Worm (Caenorhabditis elegans) whole organism, mixed stage, embryonic: ENCODE results near the gene hhat-1.

Source experiments
- blmp-1 ChIP-seq: fragments of 150-350 bp; optimal IDR thresholded peaks from 2 replicates; lab custom pipeline; 2014; ENCODE audit warnings: missing biosample characterization, missing genetic modification characterization
- ceh-39 ChIP-seq: fragments of 150-350 bp; optimal IDR thresholded peaks from 2 replicates; lab custom pipeline; 2014; ENCODE audit warnings: missing biosample characterization, missing genetic modification characterization
- ceh-43 ChIP-seq: fragments of 200-800 bp; sonication (Bioruptor generic); optimal IDR thresholded peaks from 2 replicates; lab custom pipeline; 2018; ENCODE audit warnings: mild to moderate bottlenecking, missing genetic modification characterization, moderate library complexity, missing compliant biosample characterization
- mab-5 ChIP-seq: fragments of 150-350 bp; optimal IDR thresholded peaks from 2 replicates; lab custom pipeline; 2014; ENCODE audit warnings: missing biosample characterization, missing genetic modification characterization
- mep-1 ChIP-seq: fragments of 150-350 bp; optimal IDR thresholded peaks from 2 replicates; lab custom pipeline; 2017; ENCODE audit warnings: missing biosample characterization, missing genetic modification reagents, missing genetic modification characterization, inconsistent platforms
- nhr-76 ChIP-seq: sonication (generic microtip); optimal IDR thresholded peaks from 2 replicates; lab custom pipeline; 2017; ENCODE audit warnings: missing biosample characterization, missing genetic modification characterization
- pha-4 ChIP-seq: fragments of 150-350 bp; optimal IDR thresholded peaks from 2 replicates; lab custom pipeline; 2018; ENCODE audit warnings: missing biosample characterization, missing genetic modification reagents, missing genetic modification characterization
- snpc-4 ChIP-seq: fragments of 150-350 bp; optimal IDR thresholded peaks from 2 replicates; lab custom pipeline; 2014; ENCODE audit warnings: missing biosample characterization, missing genetic modification characterization

ce11 chrII:14670175-14670574 lies 8.1 kb upstream of the hhat-1 start:
- TF ChIP-seq mab-5 (no peak), snpc-4 (tag; lab: Kevin White, UChicago) (no peak), mep-1 (no peak), blmp-1 (tag; lab: Kevin White, UChicago) (no peak), nhr-76 (no peak), ceh-43 (GFP tag; lab: Kevin White, UChicago) (no peak), ceh-39 (tag; lab: Kevin White, UChicago) (no peak), pha-4 (tag; lab: Kevin White, UChicago) (no peak)
